Worm (Caenorhabditis elegans) whole organism, early embryonic: ENCODE results near the gene nhr-257.

Source experiments
- ama-1 ChIP-seq: fragments of 150-350 bp; optimal IDR thresholded peaks from 2 replicates; lab custom pipeline; 2014
- ceh-13 ChIP-seq: fragments of 200-800 bp; sonication (Bioruptor generic); optimal IDR thresholded peaks from 2 replicates; lab custom pipeline; 2018; ENCODE audit warnings: mild to moderate bottlenecking, missing genetic modification characterization, missing compliant biosample characterization
- flt-1 ChIP-seq: fragments of 200-800 bp; sonication (Bioruptor generic); IDR thresholded peaks from 2 replicates; pipeline ENCODE4 v1.3.6; 2022; ENCODE audit warnings: missing genetic modification characterization, missing compliant biosample characterization

DNA sequence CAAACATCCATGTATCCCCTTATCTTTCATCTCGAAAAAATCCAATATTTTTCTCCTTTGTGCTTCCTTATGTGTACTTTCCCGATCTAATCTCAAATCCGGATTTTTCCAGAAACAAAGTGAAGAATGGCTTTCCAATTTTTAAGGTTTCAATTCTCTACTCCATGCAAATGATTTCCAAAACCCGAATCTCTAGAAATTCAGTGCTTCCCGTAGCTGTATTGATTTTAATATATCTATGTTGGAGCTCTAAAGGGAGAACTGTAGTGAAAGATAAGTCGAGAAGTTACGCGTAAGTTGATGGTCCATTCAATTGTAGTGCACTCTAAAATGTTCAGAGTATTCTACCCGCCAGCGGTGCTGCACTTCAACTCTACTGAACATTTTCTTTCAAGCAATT, 13.2 kb upstream of the nhr-257 start, which contains the start of gene C17A2.4:
- TF ChIP-seq ceh-13 = no peak
- no peak for TF ChIP-seq flt-1 (GFP tag; lab: Robert Waterston, UW)
- TF ChIP-seq ama-1 (lab: Kevin White, UChicago) = no peak
